Fruit fly (Drosophila melanogaster): ENCODE data around the gene CG9130.
A peak's percentile ranks its signal among the peaks of the same experiment; 100 is the strongest.

CG9130 gene

dm6 chr3L:1294835-1295234, 43.0 kb downstream of the CG9130 start:
- TF ChIP-seq CTCF (optimal IDR thresholded peaks at IDR 0.05): no peak

dm6 chr3L:1295693-1296092, 43.9 kb downstream of the CG9130 start, which contains the start of gene Rabex-5:
Gene Rabex-5, plus strand, starts transcription at chr3L:1295913.
- TF ChIP-seq CG8478 (optimal IDR thresholded peaks at IDR 0.05): no peak
- TF ChIP-seq CTCF (optimal IDR thresholded peaks at IDR 0.05): peak; percentile 12 to 38

- no peak for TF ChIP-seq CG8478 (optimal IDR thresholded peaks at IDR 0.05)
- TF ChIP-seq CTCF (optimal IDR thresholded peaks at IDR 0.05): no peak
Observed at dm6 chr3L:1298509-1298908, 46.7 kb downstream of the CG9130 start, which contains the start of gene scf. Gene scf, plus strand, starts transcription at chr3L:1298672.

- TF ChIP-seq CG8478 (optimal IDR thresholded peaks at IDR 0.05) (no peak), CTCF (optimal IDR thresholded peaks at IDR 0.05) (no peak)
Observed at dm6 chr3L:1300076-1300635, 48.3 kb downstream of the CG9130 start.

- TF ChIP-seq CTCF (optimal IDR thresholded peaks at IDR 0.05) (no peak), CG8478 (optimal IDR thresholded peaks at IDR 0.05) (no peak)
Observed at dm6 chr3L:1302234-1302949, 50.6 kb downstream of the CG9130 start, which contains the start of the genes Rac1 and Acat2. Gene Rac1, minus strand, starts transcription at chr3L:1302683. Gene Acat2, plus strand, starts transcription at chr3L:1302944.

dm6 chr3L:1302950-1303352, 51.1 kb downstream of the CG9130 start:
- TF ChIP-seq CTCF (optimal IDR thresholded peaks at IDR 0.05) (no peak), CG8478 (optimal IDR thresholded peaks at IDR 0.05) (no peak)

dm6 chr3L:1305317-1305716, 53.5 kb downstream of the CG9130 start:
- TF ChIP-seq CTCF (optimal IDR thresholded peaks at IDR 0.05) (no peak), CG8478 (optimal IDR thresholded peaks at IDR 0.05) (no peak)

Data from S2 (cell line).